Fruit fly (Drosophila melanogaster) whole organism, embryonic: ENCODE results near the gene NFAT.

ENCODE experiments used
- CG10209 ChIP-seq: fragments of 200-800 bp; sonication (Bioruptor generic); optimal IDR thresholded peaks from 3 replicates; lab custom pipeline; 2017; ENCODE audit warnings: missing biosample characterization, mild to moderate bottlenecking, missing genetic modification characterization, missing genetic modification reagents
- CG11085 ChIP-seq: fragments of 200-800 bp; sonication (Bioruptor generic); IDR thresholded peaks from 2 replicates; pipeline ENCODE4 v1.3.6; 2022; ENCODE audit warnings: missing biosample characterization, missing genetic modification characterization
- CG11504 ChIP-seq: fragments of 200-800 bp; sonication (Bioruptor generic); optimal IDR thresholded peaks from 3 replicates; lab custom pipeline; 2019; ENCODE audit warnings: missing biosample characterization, mild to moderate bottlenecking, missing genetic modification characterization, moderate library complexity
- CG11723 ChIP-seq: fragments of 200-800 bp; sonication (Bioruptor generic); optimal IDR thresholded peaks from 2 replicates; lab custom pipeline; 2017; ENCODE audit warnings: missing biosample characterization, mild to moderate bottlenecking, missing genetic modification characterization
- CG14667 ChIP-seq: fragments of 200-800 bp; sonication (Bioruptor generic); IDR thresholded peaks from 2 replicates; pipeline ENCODE4 v1.3.6; 2022; ENCODE audit warnings: missing biosample characterization, missing genetic modification characterization
- CG15696 ChIP-seq: fragments of 200-800 bp; sonication (Bioruptor generic); optimal IDR thresholded peaks from 2 replicates; lab custom pipeline; 2019; ENCODE audit warnings: missing biosample characterization, mild to moderate bottlenecking, missing genetic modification characterization, moderate library complexity
- CG16815 ChIP-seq: fragments of 200-800 bp; sonication (Bioruptor generic); optimal IDR thresholded peaks from 3 replicates; lab custom pipeline; 2017; ENCODE audit warnings: missing biosample characterization, mild to moderate bottlenecking, missing genetic modification characterization
- CG16863 ChIP-seq: fragments of 200-800 bp; sonication (Bioruptor generic); optimal IDR thresholded peaks from 3 replicates; lab custom pipeline; 2016; ENCODE audit warnings: missing biosample characterization, missing genetic modification characterization
- CG17328 ChIP-seq: fragments of 200-800 bp; sonication (Bioruptor generic); IDR thresholded peaks from 2 replicates; pipeline ENCODE4 v1.3.6; 2022; ENCODE audit warnings: missing biosample characterization, missing genetic modification characterization
- CG1792 ChIP-seq: fragments of 200-800 bp; sonication (Bioruptor generic); optimal IDR thresholded peaks from 2 replicates; lab custom pipeline; 2016; ENCODE audit warnings: missing biosample characterization, missing genetic modification characterization
- CG18011 ChIP-seq: fragments of 200-800 bp; sonication (Bioruptor generic); optimal IDR thresholded peaks from 2 replicates; lab custom pipeline; 2017; ENCODE audit warnings: missing biosample characterization, missing genetic modification characterization, mild to moderate bottlenecking, moderate library complexity, missing genotype
- CG18764 ChIP-seq: fragments of 200-800 bp; sonication (Bioruptor generic); optimal IDR thresholded peaks from 3 replicates; lab custom pipeline; 2016; ENCODE audit warnings: missing biosample characterization, missing genetic modification characterization
- CG31365 ChIP-seq: fragments of 200-800 bp; sonication (Bioruptor generic); optimal IDR thresholded peaks from 2 replicates; lab custom pipeline; 2018; ENCODE audit warnings: missing biosample characterization, mild to moderate bottlenecking, missing genetic modification characterization
- CG34422 ChIP-seq: fragments of 200-800 bp; sonication (Bioruptor generic); IDR thresholded peaks from 3 replicates; pipeline ENCODE4 v1.3.6; 2022; ENCODE audit warnings: missing biosample characterization, missing genetic modification characterization
- CG3995 ChIP-seq: fragments of 200-800 bp; sonication (Bioruptor generic); optimal IDR thresholded peaks from 3 replicates; lab custom pipeline; 2016; ENCODE audit warnings: missing biosample characterization, missing genetic modification characterization
- CG6654 ChIP-seq: fragments of 200-800 bp; sonication (Bioruptor generic); optimal IDR thresholded peaks from 2 replicates; lab custom pipeline; 2017; ENCODE audit warnings: missing biosample characterization, mild to moderate bottlenecking, missing genetic modification characterization
- CG8089 ChIP-seq: fragments of 200-800 bp; sonication (Bioruptor generic); optimal IDR thresholded peaks from 3 replicates; lab custom pipeline; 2016; ENCODE audit warnings: missing biosample characterization, missing genetic modification characterization
- CG9215 ChIP-seq: fragments of 200-800 bp; sonication (Bioruptor generic); IDR thresholded peaks from 2 replicates; pipeline ENCODE4 v1.3.6; 2022; ENCODE audit warnings: missing biosample characterization, missing genetic modification characterization
- CG9437 ChIP-seq: fragments of 200-800 bp; sonication (Bioruptor generic); optimal IDR thresholded peaks from 2 replicates; lab custom pipeline; 2018; ENCODE audit warnings: missing biosample characterization, mild to moderate bottlenecking, missing genetic modification characterization
- D ChIP-seq, 2 experiments: fragments of 200-800 bp in 1 of 2; fragments of >200 bp in 1 of 2; sonication (Bioruptor generic) in 1 of 2; optimal IDR thresholded peaks; 2 replicates in 1 of 2; 3 replicates in 1 of 2; lab custom pipeline; 2017; ENCODE audit warnings: mild to moderate bottlenecking in 1 of 2, missing biosample characterization in 1 of 2, missing genetic modification characterization in 1 of 2, missing genetic modification reagents in 1 of 2
- D19A ChIP-seq: fragments of 200-800 bp; optimal IDR thresholded peaks from 3 replicates; lab custom pipeline; 2019; ENCODE audit warnings: missing biosample characterization, mild to moderate bottlenecking, missing genetic modification characterization, moderate library complexity
- Dad ChIP-seq: fragments of 200-800 bp; sonication (Bioruptor generic); optimal IDR thresholded peaks from 3 replicates; lab custom pipeline; 2016; ENCODE audit warnings: missing biosample characterization, missing genetic modification characterization
- Doc3 ChIP-seq: fragments of 200-800 bp; sonication (Bioruptor generic); IDR thresholded peaks from 3 replicates; pipeline ENCODE4 v1.3.6; 2022; ENCODE audit warnings: missing biosample characterization, missing genetic modification characterization; ENCODE audit not compliant: partially characterized antibody
- Ets65A ChIP-seq: fragments of 200-800 bp; sonication (Bioruptor generic); peaks from one replicate; lab custom pipeline; 2016; ENCODE audit warnings: missing biosample characterization, missing genetic modification characterization
- Fer3 ChIP-seq: fragments of 200-800 bp; sonication (Bioruptor generic); optimal IDR thresholded peaks from 2 replicates; lab custom pipeline; 2018; ENCODE audit warnings: missing biosample characterization, mild to moderate bottlenecking, missing genetic modification characterization, moderate library complexity
- HLH3B ChIP-seq: fragments of 200-800 bp; sonication (Bioruptor generic); IDR thresholded peaks from 2 replicates; pipeline ENCODE4 v1.3.6; 2022; ENCODE audit warnings: missing biosample characterization, missing genetic modification characterization
- Hr39 ChIP-seq: fragments of >200 bp; optimal IDR thresholded peaks from 2 replicates; lab custom pipeline; 2017
- Med ChIP-seq: fragments of 200-800 bp; sonication (Bioruptor generic); peaks from one replicate; lab custom pipeline; 2016; ENCODE audit warnings: missing biosample characterization, missing genetic modification characterization, mild to moderate bottlenecking, inconsistent platforms, moderate library complexity
- Meics ChIP-seq: fragments of 200-800 bp; sonication (Bioruptor generic); optimal IDR thresholded peaks from 2 replicates; lab custom pipeline; 2017; ENCODE audit warnings: missing biosample characterization, mild to moderate bottlenecking, missing genetic modification characterization
- Myb ChIP-seq: fragments of 200-800 bp; sonication (Bioruptor generic); optimal IDR thresholded peaks from 2 replicates; lab custom pipeline; 2016; ENCODE audit warnings: missing biosample characterization, missing genetic modification characterization
- YL-1 ChIP-seq: fragments of 200-800 bp; sonication (Bioruptor generic); optimal IDR thresholded peaks from 3 replicates; lab custom pipeline; 2017; ENCODE audit warnings: missing biosample characterization, mild to moderate bottlenecking, missing genetic modification characterization
- ase ChIP-seq: fragments of 200-800 bp; sonication (Bioruptor generic); IDR thresholded peaks from 3 replicates; pipeline ENCODE4 v1.3.6; 2022; ENCODE audit warnings: missing biosample characterization, missing genetic modification characterization
- az2 ChIP-seq: fragments of 200-800 bp; sonication (Bioruptor generic); optimal IDR thresholded peaks from 3 replicates; lab custom pipeline; 2016; ENCODE audit warnings: missing biosample characterization, missing genetic modification characterization
- bab2 ChIP-seq: fragments of 200-800 bp; sonication (Bioruptor generic); optimal IDR thresholded peaks from 2 replicates; lab custom pipeline; 2016; ENCODE audit warnings: missing biosample characterization, missing genetic modification characterization
- crol ChIP-seq: fragments of 200-800 bp; sonication (Bioruptor generic); IDR thresholded peaks from 2 replicates; pipeline ENCODE4 v1.3.6; 2022; ENCODE audit warnings: missing biosample characterization, missing genetic modification characterization
- cwo ChIP-seq: fragments of 200-800 bp; sonication (Bioruptor generic); optimal IDR thresholded peaks from 3 replicates; lab custom pipeline; 2017; ENCODE audit warnings: missing biosample characterization, missing genetic modification characterization, mild to moderate bottlenecking, moderate library complexity, missing genetic modification reagents
- gcm ChIP-seq: fragments of 200-800 bp; sonication (Bioruptor generic); optimal IDR thresholded peaks from 2 replicates; lab custom pipeline; 2019; ENCODE audit warnings: missing biosample characterization, mild to moderate bottlenecking, missing genetic modification characterization, moderate library complexity
- klu ChIP-seq: fragments of 200-800 bp; sonication (Bioruptor generic); IDR thresholded peaks from 2 replicates; pipeline ENCODE4 v1.3.6; 2022; ENCODE audit warnings: missing biosample characterization, missing genetic modification characterization
- kni ChIP-seq: fragments of 200-800 bp; sonication (Bioruptor generic); optimal IDR thresholded peaks from 3 replicates; lab custom pipeline; 2017; ENCODE audit warnings: mild to moderate bottlenecking, missing biosample characterization, missing genetic modification reagents, missing genetic modification characterization
- nom ChIP-seq: fragments of 200-800 bp; sonication (Bioruptor generic); optimal IDR thresholded peaks from 2 replicates; lab custom pipeline; 2017; ENCODE audit warnings: missing biosample characterization, missing genetic modification characterization, mild to moderate bottlenecking, moderate library complexity, missing genetic modification reagents
- onecut ChIP-seq: fragments of 200-800 bp; sonication (Bioruptor generic); IDR thresholded peaks from 2 replicates; pipeline ENCODE4 v1.3.6; 2022; ENCODE audit warnings: missing biosample characterization, missing genetic modification characterization
- scrt ChIP-seq: fragments of 200-800 bp; sonication (Bioruptor generic); optimal IDR thresholded peaks from 2 replicates; lab custom pipeline; 2018; ENCODE audit warnings: missing biosample characterization, mild to moderate bottlenecking, missing genetic modification characterization, moderate library complexity
- sisA ChIP-seq: fragments of 200-800 bp; sonication (Bioruptor generic); IDR thresholded peaks from 2 replicates; pipeline ENCODE4 v1.3.6; 2022; ENCODE audit warnings: missing biosample characterization, missing genetic modification characterization
- sna ChIP-seq: fragments of 200-800 bp; sonication (Bioruptor generic); IDR thresholded peaks from 2 replicates; pipeline ENCODE4 v1.3.6; 2022; ENCODE audit warnings: missing biosample characterization, missing genetic modification characterization; ENCODE audit not compliant: partially characterized antibody
- so ChIP-seq: fragments of 200-800 bp; sonication (Bioruptor generic); IDR thresholded peaks from 3 replicates; pipeline ENCODE4 v1.3.6; 2022; ENCODE audit warnings: missing biosample characterization, missing genetic modification characterization
- sob ChIP-seq: fragments of 200-800 bp; sonication (Bioruptor generic); IDR thresholded peaks from 2 replicates; pipeline ENCODE4 v1.3.6; 2022; ENCODE audit warnings: missing biosample characterization, missing genetic modification characterization
- tx ChIP-seq: fragments of 200-800 bp; sonication (Bioruptor generic); optimal IDR thresholded peaks from 2 replicates; lab custom pipeline; 2016; ENCODE audit warnings: missing biosample characterization, missing genetic modification characterization
- unpg ChIP-seq: fragments of 200-800 bp; sonication (Bioruptor generic); optimal IDR thresholded peaks from 3 replicates; lab custom pipeline; 2018; ENCODE audit warnings: missing biosample characterization, mild to moderate bottlenecking, missing genetic modification characterization, moderate library complexity
- wor ChIP-seq: fragments of 200-800 bp; sonication (Bioruptor generic); IDR thresholded peaks from 2 replicates; pipeline ENCODE4 v1.3.6; 2022; ENCODE audit warnings: missing biosample characterization, missing genetic modification characterization

NFAT gene

DNA sequence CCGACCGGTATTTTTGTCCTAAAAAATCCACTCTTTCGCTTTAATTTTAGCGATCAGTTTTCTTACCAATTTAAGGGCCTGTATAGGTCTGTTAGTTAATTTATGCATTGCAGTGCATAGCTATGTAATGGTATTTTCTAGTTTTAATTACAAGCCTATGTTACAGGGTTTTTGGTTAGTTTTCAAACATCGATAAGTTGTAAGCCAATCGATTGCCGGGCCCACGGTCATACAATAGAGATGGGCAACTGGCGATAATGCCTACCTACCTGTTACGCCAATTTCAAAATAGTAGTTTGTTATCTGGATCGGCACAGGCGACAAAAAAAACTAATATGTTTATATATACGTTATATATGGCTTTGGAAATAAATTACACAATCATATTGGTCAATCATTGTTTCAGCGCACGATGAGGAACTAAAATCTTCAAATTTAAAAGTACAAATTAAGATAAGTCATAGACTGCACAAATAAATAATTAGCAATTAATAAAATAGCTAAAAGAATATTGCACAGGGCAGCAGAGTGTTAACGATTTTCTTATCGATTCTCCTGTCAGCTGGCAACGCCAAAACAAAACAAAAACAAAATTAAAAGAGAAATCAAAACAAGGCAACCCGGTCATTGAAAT lies 8.0 kb upstream of the NFAT start, which contains the start of the genes tth and Tango2 (continued):
- TF ChIP-seq Doc3 (GFP tag; lab: Robert Waterston, UW) (peak; percentile 46; the same call in 1 of the 3 replicates), Myb (GFP tag; lab: Kevin White, UChicago) (peak; percentile 69), CG9437 (peak; percentile 56), CG14667 (peak; percentile 31; the same call in 1 of the 2 replicates), so (peak; percentile 47; the same call in 1 of the 3 replicates), Dad (peak; percentile 18), CG16815 (GFP tag; lab: Kevin White, UChicago) (peak; percentile 59), Med (GFP tag; lab: Kevin White, UChicago) (peak; percentile 92), Hr39 (lab: Kevin White, UChicago) (no peak), CG11723 (no peak), D (optimal IDR thresholded peaks at IDR 0.05; lab: Kevin White, UChicago) (no peak), D (GFP tag; optimal IDR thresholded peaks at IDR 0.05; lab: Kevin White, UChicago) (peak; percentile 3), tx (GFP tag; lab: Kevin White, UChicago) (peak; percentile 45), scrt (GFP tag; lab: Kevin White, UChicago) (peak; percentile 84), klu (GFP tag; lab: Robert Waterston, UW) (peak; percentile 36; the same call in 1 of the 2 replicates), az2 (GFP tag; lab: Kevin White, UChicago) (peak; percentile 91), CG31365 (tag; lab: Kevin White, UChicago) (no peak), CG18011 (peak; percentile 28), onecut (peak; percentile 60), Ets65A (GFP tag; lab: Kevin White, UChicago) (peak; percentile 94), gcm (GFP tag; lab: Kevin White, UChicago) (peak; percentile 59), CG1792 (no peak), crol (GFP tag; lab: Robert Waterston, UW) (no peak), sisA (GFP tag; lab: Robert Waterston, UW) (peak; percentile 48), unpg (GFP tag; lab: Kevin White, UChicago) (peak; percentile 75), CG18764 (GFP tag; lab: Kevin White, UChicago) (peak; percentile 31), wor (GFP tag; lab: Robert Waterston, UW) (no peak), sna (GFP tag; lab: Robert Waterston, UW) (peak; percentile 19; the same call in 1 of the 2 replicates), CG8089 (peak; percentile 20), CG11085 (GFP tag; lab: Robert Waterston, UW) (peak; percentile 26; the same call in 1 of the 2 replicates), CG17328 (GFP tag; lab: Robert Waterston, UW) (peak; percentile 70), cwo (GFP tag; lab: Kevin White, UChicago) (peak; percentile 67), bab2 (GFP tag; lab: Kevin White, UChicago) (peak; percentile 69), ase (GFP tag; lab: Robert Waterston, UW) (peak; percentile 4; the same call in 1 of the 3 replicates), CG3995 (GFP tag; lab: Kevin White, UChicago) (peak; percentile 26), nom (GFP tag; lab: Kevin White, UChicago) (peak; percentile 30), CG11504 (tag; lab: Kevin White, UChicago) (no peak), kni (GFP tag; lab: Kevin White, UChicago) (no peak), CG15696 (peak; percentile 74), sob (GFP tag; lab: Robert Waterston, UW) (peak; percentile 75), YL-1 (no peak), CG6654 (GFP tag; lab: Kevin White, UChicago) (no peak), CG16863 (GFP tag; lab: Kevin White, UChicago) (peak; percentile 48), Meics (GFP tag; lab: Kevin White, UChicago) (peak; percentile 79), CG9215 (GFP tag; lab: Robert Waterston, UW) (peak; percentile 57), Fer3 (peak; percentile 76), CG34422 (GFP tag; lab: Robert Waterston, UW) (peak; percentile 59; the same call in 2 of the 3 replicates), HLH3B (GFP tag; lab: Robert Waterston, UW) (peak; percentile 46; the same call in 1 of the 2 replicates), D19A (tag; lab: Kevin White, UChicago) (peak; percentile 51), CG10209 (GFP tag; lab: Kevin White, UChicago) (peak; percentile 59)
